Worm (Caenorhabditis elegans) whole organism, L4 larva: Measurements from ENCODE around the gene fbxa-218.

Experiments used
- D1046.2 ChIP-seq: fragments of 200-800 bp; sonication (Bioruptor generic); IDR thresholded peaks from 2 replicates; pipeline ENCODE4 v1.3.6; 2022; ENCODE audit warnings: missing genetic modification characterization, missing compliant biosample characterization
- F10B5.3 ChIP-seq: sonication (generic microtip); optimal IDR thresholded peaks from 2 replicates; lab custom pipeline; 2016; ENCODE audit warnings: mild to moderate bottlenecking, missing genetic modification characterization, missing compliant biosample characterization
- F26F4.8 ChIP-seq: fragments of 200-800 bp; sonication (Bioruptor generic); conservative IDR thresholded peaks from 2 replicates; pipeline ENCODE4 v1.3.6; 2022; ENCODE audit warnings: missing genetic modification characterization, missing compliant biosample characterization
- F44E2.7 ChIP-seq: fragments of 200-800 bp; sonication (Bioruptor generic); IDR thresholded peaks from 2 replicates; pipeline ENCODE4 v2.1.2; 2022; ENCODE audit warnings: missing genetic modification characterization, missing compliant biosample characterization
- F49E8.2 ChIP-seq: sonication (generic microtip); optimal IDR thresholded peaks from 2 replicates; lab custom pipeline; 2016; ENCODE audit warnings: missing compliant biosample characterization, mild to moderate bottlenecking, missing genetic modification characterization, borderline replicate concordance
- T26A8.4 ChIP-seq: fragments of 200-800 bp; sonication (Bioruptor generic); IDR thresholded peaks from 2 replicates; pipeline ENCODE4 v1.3.6; 2022; ENCODE audit warnings: missing genetic modification characterization, missing compliant biosample characterization
- ZK546.5 ChIP-seq, 2 experiments: sonication (generic microtip); optimal IDR thresholded peaks; 2 replicates each; lab custom pipeline; 2017; ENCODE audit warnings: missing biosample characterization in 2 of 2, missing genetic modification characterization in 2 of 2
- aha-1 ChIP-seq: fragments of 150-350 bp; peaks from one replicate; lab custom pipeline; 2014; ENCODE audit warnings: missing biosample characterization, missing genetic modification characterization
- ama-1 ChIP-seq: fragments of 150-350 bp; optimal IDR thresholded peaks from 2 replicates; lab custom pipeline; 2014; ENCODE audit warnings: inconsistent platforms, mixed read lengths
- attf-4 ChIP-seq: sonication (generic microtip); optimal IDR thresholded peaks from 3 replicates; lab custom pipeline; 2017; ENCODE audit warnings: missing biosample characterization, missing genetic modification characterization
- ceh-20 ChIP-seq: fragments of 200-800 bp; sonication (Bioruptor generic); IDR thresholded peaks from 2 replicates; pipeline ENCODE4 v1.3.6; 2022; ENCODE audit warnings: missing genetic modification reagents, missing genetic modification characterization, missing compliant biosample characterization
- ceh-28 ChIP-seq: fragments of 150-350 bp; optimal IDR thresholded peaks from 2 replicates; lab custom pipeline; 2014; ENCODE audit warnings: missing biosample characterization, missing genetic modification reagents, missing genetic modification characterization
- ceh-32 ChIP-seq: sonication (generic microtip); optimal IDR thresholded peaks from 2 replicates; lab custom pipeline; 2016; ENCODE audit warnings: mild to moderate bottlenecking, missing genetic modification characterization, missing compliant biosample characterization; ENCODE audit not compliant: poor library complexity
- ceh-62 ChIP-seq: sonication (generic microtip); optimal IDR thresholded peaks from 2 replicates; lab custom pipeline; 2017; ENCODE audit warnings: missing biosample characterization, missing genetic modification characterization
- ceh-82 ChIP-seq: sonication (generic microtip); optimal IDR thresholded peaks from 2 replicates; lab custom pipeline; 2017; ENCODE audit warnings: missing biosample characterization, missing genetic modification characterization
- daf-16 ChIP-seq, 3 experiments: sonication (generic microtip); optimal IDR thresholded peaks; 2 replicates each; lab custom pipeline; 2016 to 2017; ENCODE audit warnings: missing genetic modification characterization in 3 of 3, missing genetic modification reagents in 3 of 3, mild to moderate bottlenecking in 2 of 3, missing compliant biosample characterization in 2 of 3, missing biosample characterization in 1 of 3, moderate library complexity in 1 of 3
- daf-19 ChIP-seq: fragments of 200-800 bp; sonication (Bioruptor generic); conservative IDR thresholded peaks from 2 replicates; pipeline ENCODE4 v1.3.6; 2022; ENCODE audit warnings: missing genetic modification characterization, missing compliant biosample characterization
- dve-1 ChIP-seq: sonication (generic microtip); optimal IDR thresholded peaks from 2 replicates; lab custom pipeline; 2017; ENCODE audit warnings: antibody characterized with exemption, mild to moderate bottlenecking, missing genetic modification characterization, missing compliant biosample characterization; ENCODE audit not compliant: insufficient read depth
- egl-27 ChIP-seq: sonication (generic microtip); optimal IDR thresholded peaks from 3 replicates; lab custom pipeline; 2017; ENCODE audit warnings: missing biosample characterization, missing genetic modification reagents, missing genetic modification characterization
- egl-43 ChIP-seq: fragments of 200-800 bp; sonication (Bioruptor generic); IDR thresholded peaks from 2 replicates; pipeline ENCODE4 v1.3.6; 2022; ENCODE audit warnings: missing genetic modification reagents, missing genetic modification characterization, missing compliant biosample characterization
- fkh-10 ChIP-seq: fragments of 150-350 bp; optimal IDR thresholded peaks from 2 replicates; lab custom pipeline; 2014; ENCODE audit warnings: missing biosample characterization, missing genetic modification reagents, missing genetic modification characterization
- hlh-30 ChIP-seq: sonication (generic microtip); optimal IDR thresholded peaks from 2 replicates; lab custom pipeline; 2017; ENCODE audit warnings: antibody characterized with exemption, mild to moderate bottlenecking, missing genetic modification characterization, missing compliant biosample characterization; ENCODE audit not compliant: insufficient read depth
- jun-1 ChIP-seq: fragments of 150-350 bp; optimal IDR thresholded peaks from 2 replicates; lab custom pipeline; 2014; ENCODE audit warnings: missing biosample characterization, missing genetic modification reagents, missing genetic modification characterization
- lin-1 ChIP-seq: fragments of 200-800 bp; sonication (Bioruptor generic); IDR thresholded peaks from 2 replicates; pipeline ENCODE4 v1.3.6; 2022; ENCODE audit warnings: missing genetic modification reagents, missing genetic modification characterization, missing compliant biosample characterization
- lin-13 ChIP-seq: fragments of 150-350 bp; optimal IDR thresholded peaks from 2 replicates; lab custom pipeline; 2014; ENCODE audit warnings: missing biosample characterization, missing genetic modification reagents, missing genetic modification characterization
- lin-39 ChIP-seq: fragments of 150-350 bp; optimal IDR thresholded peaks from 2 replicates; lab custom pipeline; 2014; ENCODE audit warnings: missing biosample characterization, missing genetic modification reagents, missing genetic modification characterization
- lir-3 ChIP-seq: sonication (generic microtip); optimal IDR thresholded peaks from 2 replicates; lab custom pipeline; 2016; ENCODE audit warnings: mild to moderate bottlenecking, missing genetic modification characterization, missing compliant biosample characterization
- lsy-2 ChIP-seq, 2 experiments: fragments of 150-350 bp in 1 of 2; sonication (generic microtip) in 1 of 2; optimal IDR thresholded peaks; 2 replicates each; lab custom pipeline; 2014 to 2017; ENCODE audit warnings: missing biosample characterization in 2 of 2, missing genetic modification characterization in 2 of 2
- mdl-1 ChIP-seq, 2 experiments: fragments of 150-350 bp in 1 of 2; sonication (generic microtip) in 1 of 2; optimal IDR thresholded peaks; 2 replicates each; lab custom pipeline; 2014 to 2017; ENCODE audit warnings: missing biosample characterization in 2 of 2, missing genetic modification characterization in 2 of 2
- mdt-29 ChIP-seq: fragments of 200-800 bp; sonication (Bioruptor generic); IDR thresholded peaks from 2 replicates; pipeline ENCODE4 v1.3.6; 2022; ENCODE audit warnings: missing genetic modification reagents, missing genetic modification characterization, missing compliant biosample characterization
- mep-1 ChIP-seq: fragments of 150-350 bp; sonication (generic microtip); optimal IDR thresholded peaks from 3 replicates; lab custom pipeline; 2014; ENCODE audit warnings: missing biosample characterization, missing genetic modification characterization
- mxl-2 ChIP-seq: fragments of 200-800 bp; sonication (Bioruptor generic); conservative IDR thresholded peaks from 2 replicates; pipeline ENCODE4 v1.3.6; 2022; ENCODE audit warnings: missing genetic modification reagents, missing genetic modification characterization, missing compliant biosample characterization
- nhr-102 ChIP-seq: sonication (generic microtip); optimal IDR thresholded peaks from 2 replicates; lab custom pipeline; 2016; ENCODE audit warnings: mild to moderate bottlenecking, missing genetic modification characterization, moderate library complexity, missing compliant biosample characterization
- nhr-111 ChIP-seq: fragments of 200-800 bp; sonication (Bioruptor generic); optimal IDR thresholded peaks from 2 replicates; lab custom pipeline; 2018; ENCODE audit warnings: mild to moderate bottlenecking, missing genetic modification characterization, missing compliant biosample characterization
- nhr-237 ChIP-seq: sonication (generic microtip); optimal IDR thresholded peaks from 2 replicates; lab custom pipeline; 2017; ENCODE audit warnings: missing biosample characterization, missing genetic modification characterization
- nhr-48 ChIP-seq: sonication (generic microtip); optimal IDR thresholded peaks from 2 replicates; lab custom pipeline; 2016; ENCODE audit warnings: mild to moderate bottlenecking, missing genetic modification characterization, missing compliant biosample characterization
- nhr-77 ChIP-seq: fragments of 150-350 bp; optimal IDR thresholded peaks from 2 replicates; lab custom pipeline; 2014; ENCODE audit warnings: missing biosample characterization, missing genetic modification characterization
- spr-1 ChIP-seq: sonication (generic microtip); optimal IDR thresholded peaks from 2 replicates; lab custom pipeline; 2016; ENCODE audit warnings: mild to moderate bottlenecking, missing genetic modification characterization, missing compliant biosample characterization
- unc-39 ChIP-seq: sonication (generic microtip); optimal IDR thresholded peaks from 2 replicates; lab custom pipeline; 2017; ENCODE audit warnings: missing biosample characterization, missing genetic modification characterization
- vab-7 ChIP-seq: fragments of 200-800 bp; sonication (Bioruptor generic); IDR thresholded peaks from 2 replicates; pipeline ENCODE4 v1.3.6; 2022; ENCODE audit warnings: missing genetic modification reagents, missing genetic modification characterization, missing compliant biosample characterization
- zfp-2 ChIP-seq: sonication (generic microtip); optimal IDR thresholded peaks from 2 replicates; lab custom pipeline; 2016; ENCODE audit warnings: mild to moderate bottlenecking, missing genetic modification characterization, missing compliant biosample characterization
- ztf-7 ChIP-seq: fragments of 150-350 bp; optimal IDR thresholded peaks from 2 replicates; lab custom pipeline; 2014; ENCODE audit warnings: missing biosample characterization, missing genetic modification characterization

The fbxa-218 gene

ce11 chrIII:12410304-12410703 is 26.0 kb upstream of the fbxa-218 start:
- TF ChIP-seq ceh-28 (tag; lab: Kevin White, UChicago) (peak; percentile 88), zfp-2 (tag; lab: Kevin White, UChicago) (no peak), attf-4 (no peak), lir-3 (tag; lab: Kevin White, UChicago) (no peak)

- TF ChIP-seq zfp-2 (tag; lab: Kevin White, UChicago) (no peak), nhr-77 (tag; lab: Kevin White, UChicago) (no peak), ceh-28 (tag; lab: Kevin White, UChicago) (peak; percentile 91), lin-13 (GFP tag; lab: Kevin White, UChicago) (no peak), egl-27 (tag; lab: Kevin White, UChicago) (no peak), hlh-30 (no peak), mep-1 (tag; lab: Kevin White, UChicago) (no peak), T26A8.4 (GFP tag; lab: Robert Waterston, UW) (no peak), F49E8.2 (tag; lab: Kevin White, UChicago) (no peak)
Measured at ce11 chrIII:12411059-12411458, 25.3 kb upstream of the fbxa-218 start.

DNA sequence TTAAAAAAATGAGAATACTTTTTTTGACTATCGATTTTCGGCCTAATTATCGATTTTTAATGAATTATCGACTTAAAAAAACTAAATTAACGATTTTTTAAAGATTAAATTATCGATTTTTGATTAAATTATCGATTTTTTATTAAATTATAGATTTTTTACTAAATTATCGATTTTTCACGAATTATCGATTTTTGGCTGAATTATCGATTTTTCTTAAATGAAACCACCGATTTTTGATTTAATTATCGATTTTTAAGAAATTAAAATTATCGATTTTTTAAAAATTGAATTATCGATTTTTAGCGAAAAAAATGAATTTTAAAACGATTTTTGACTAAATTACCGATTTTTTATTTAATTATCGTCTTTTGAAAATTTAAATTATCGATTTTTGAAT is 24.6 kb upstream of the fbxa-218 start:
- TF ChIP-seq mxl-2 (no peak), aha-1 (tag; lab: Kevin White, UChicago) (peak; percentile 15), dve-1 (no peak), spr-1 (tag; lab: Kevin White, UChicago) (no peak), lin-1 (GFP tag; lab: Robert Waterston, UW) (no peak), ceh-28 (tag; lab: Kevin White, UChicago) (peak; percentile 92), F10B5.3 (tag; lab: Kevin White, UChicago) (no peak)
- TF ChIP-seq, all 104 proteins: peak for 2

ce11 chrIII:12414533-12414932 is 21.8 kb upstream of the fbxa-218 start:
- TF ChIP-seq unc-39 (tag; lab: Kevin White, UChicago) (no peak), nhr-237 (tag; lab: Kevin White, UChicago) (no peak), ZK546.5 (tag; optimal IDR thresholded peaks at IDR 0.05; lab: Kevin White, UChicago) (no peak), F26F4.8 (GFP tag; lab: Robert Waterston, UW) (no peak), nhr-48 (tag; lab: Kevin White, UChicago) (no peak), jun-1 (tag; lab: Kevin White, UChicago) (no peak), lsy-2 (tag; optimal IDR thresholded peaks at IDR 0.05; lab: Kevin White, UChicago) (no peak), egl-43 (GFP tag; lab: Robert Waterston, UW) (no peak), daf-19 (GFP tag; lab: Robert Waterston, UW) (no peak), T26A8.4 (GFP tag; lab: Robert Waterston, UW) (no peak), ceh-32 (tag; lab: Kevin White, UChicago) (no peak), ztf-7 (tag; lab: Kevin White, UChicago) (no peak), lin-39 (tag; lab: Kevin White, UChicago) (no peak), ceh-82 (tag; lab: Kevin White, UChicago) (no peak), mdt-29 (GFP tag; lab: Robert Waterston, UW) (no peak), ceh-28 (tag; lab: Kevin White, UChicago) (no peak), nhr-111 (no peak), ceh-62 (tag; lab: Kevin White, UChicago) (no peak)

- TF ChIP-seq ceh-32 (tag; lab: Kevin White, UChicago) (no peak), daf-16 (GFP tag; optimal IDR thresholded peaks at IDR 0.05; lab: Kevin White, UChicago) (no peak), daf-16 (tag; optimal IDR thresholded peaks at IDR 0.05; lab: Kevin White, UChicago) (no peak), ceh-20 (GFP tag; lab: Robert Waterston, UW) (no peak), fkh-10 (no peak), ama-1 (lab: Kevin White, UChicago) (no peak), D1046.2 (GFP tag; lab: Robert Waterston, UW) (no peak), mdl-1 (tag; optimal IDR thresholded peaks at IDR 0.05; lab: Kevin White, UChicago) (no peak), F44E2.7 (GFP tag; lab: Robert Waterston, UW) (no peak), vab-7 (GFP tag; lab: Robert Waterston, UW) (no peak), daf-19 (GFP tag; lab: Robert Waterston, UW) (no peak), nhr-48 (tag; lab: Kevin White, UChicago) (no peak), nhr-102 (tag; lab: Kevin White, UChicago) (no peak)
Measured at ce11 chrIII:12420256-12420655, 16.1 kb upstream of the fbxa-218 start.
